Worm (Caenorhabditis elegans): Measurements from ENCODE around the gene F28B12.6.
A peak's percentile ranks its signal among the peaks of the same experiment; 100 is the strongest.

The F28B12.6 gene

DNA sequence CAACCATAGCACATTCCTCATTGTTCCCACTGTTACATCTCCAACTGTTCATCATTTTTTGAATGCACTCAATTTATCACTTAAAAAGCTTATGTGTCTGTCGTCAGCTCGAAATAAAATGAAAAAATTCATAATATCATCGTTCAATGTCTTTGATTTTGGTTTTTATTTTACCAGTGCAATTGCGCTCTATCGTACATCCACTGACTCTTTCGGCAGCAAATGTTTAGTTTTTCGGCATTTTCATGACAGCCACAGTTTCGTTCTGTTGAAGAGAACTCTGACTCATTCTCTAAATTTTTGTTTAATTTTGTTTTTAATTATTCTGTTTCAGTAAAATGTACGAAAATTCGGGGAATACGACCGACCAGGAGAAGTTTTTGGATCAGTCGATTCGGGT lies 33.2 kb upstream of the F28B12.6 start, which contains the start of gene vps-35 (continued):
- no peak for TF ChIP-seq ceh-44 (GFP tag; IDR thresholded peaks at IDR 0.05)
- TF ChIP-seq ctbp-1 (GFP tag; IDR thresholded peaks at IDR 0.05): no peak
- TF ChIP-seq mxl-3 (GFP tag; optimal IDR thresholded peaks at IDR 0.05): no peak
- TF ChIP-seq nhr-102 (tag; optimal IDR thresholded peaks at IDR 0.05): no peak
- no peak for TF ChIP-seq nhr-25 (tag; optimal IDR thresholded peaks at IDR 0.05; ENCODE audit: borderline replicate concordance, insufficient read depth)
- TF ChIP-seq F37D6.2 (tag; optimal IDR thresholded peaks at IDR 0.05): no peak
- no peak for TF ChIP-seq F49E8.2 (tag; optimal IDR thresholded peaks at IDR 0.05; ENCODE audit: borderline replicate concordance)
- TF ChIP-seq F10B5.3 (tag; optimal IDR thresholded peaks at IDR 0.05): no peak
- TF ChIP-seq egl-43 (GFP tag; IDR thresholded peaks at IDR 0.05): no peak
- TF ChIP-seq dmd-9 (GFP tag; IDR thresholded peaks at IDR 0.05): no peak
- TF ChIP-seq dmd-6 (GFP tag; IDR thresholded peaks at IDR 0.05): peak; percentile 13; the same call in 1 of the 2 replicates
- no peak for TF ChIP-seq hif-1 (tag; optimal IDR thresholded peaks at IDR 0.05)
- no peak for TF ChIP-seq nhr-41 (GFP tag; IDR thresholded peaks at IDR 0.05)
- 0 out of 2 replicates have a peak, but pooled peaks have one; percentile 35 for TF ChIP-seq hmg-1.1 (GFP tag; IDR thresholded peaks at IDR 0.05)
- no peak for TF ChIP-seq dmd-8 (GFP tag; IDR thresholded peaks at IDR 0.05)
- TF ChIP-seq zag-1 (tag; optimal IDR thresholded peaks at IDR 0.05): no peak
- TF ChIP-seq daf-12 (tag; optimal IDR thresholded peaks at IDR 0.05): no peak
- TF ChIP-seq nhr-42 (GFP tag; IDR thresholded peaks at IDR 0.05): no peak
- no peak for TF ChIP-seq ceh-62 (tag; optimal IDR thresholded peaks at IDR 0.05)
- TF ChIP-seq nhr-77 (tag; optimal IDR thresholded peaks at IDR 0.05): no peak
- TF ChIP-seq ces-1 (GFP tag; optimal IDR thresholded peaks at IDR 0.05): no peak
- no peak for TF ChIP-seq nhr-10 (tag; optimal IDR thresholded peaks at IDR 0.05)
- TF ChIP-seq F26F4.8 (GFP tag; conservative IDR thresholded peaks at IDR 0.05): no peak
- peak; percentile 58 for TF ChIP-seq pqm-1 (tag; optimal IDR thresholded peaks at IDR 0.05)
- no peak for TF ChIP-seq cey-2 (tag; optimal IDR thresholded peaks at IDR 0.05; ENCODE audit: borderline replicate concordance, insufficient read depth)
- no peak for TF ChIP-seq aly-2 (tag; optimal IDR thresholded peaks at IDR 0.05)

DNA sequence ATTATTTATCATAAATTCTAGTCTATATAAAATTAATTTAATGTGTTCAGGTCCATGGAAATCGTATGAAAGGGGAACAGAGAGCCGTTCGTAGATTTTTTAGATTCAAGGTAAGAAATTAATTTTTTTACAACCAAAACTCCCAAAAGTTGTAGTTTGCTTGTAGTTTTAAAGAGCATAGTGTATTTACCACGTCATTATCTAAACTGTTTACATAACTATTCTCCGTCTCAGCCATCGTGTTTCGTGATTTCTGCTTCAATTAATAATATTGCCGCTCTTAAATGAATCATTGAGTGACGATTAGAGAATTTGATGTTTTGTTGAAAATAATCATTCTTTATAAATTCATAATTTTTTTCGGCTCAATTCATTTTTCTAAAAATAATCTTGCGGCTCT lies 29.4 kb upstream of the F28B12.6 start, which contains the start of gene cgt-3:
cgt-3 (plus strand) TSS at position 51 of the 400 bp plus-strand sequence.
- TF ChIP-seq sdz-12 (GFP tag; optimal IDR thresholded peaks at IDR 0.05): no peak
- TF ChIP-seq daf-16 (GFP tag; optimal IDR thresholded peaks at IDR 0.05): no peak
- TF ChIP-seq daf-16 (tag; optimal IDR thresholded peaks at IDR 0.05): peak; percentile 84
- peak; percentile 30; the same call in 1 of the 2 replicates for TF ChIP-seq lin-38 (GFP tag; IDR thresholded peaks at IDR 0.05)
- TF ChIP-seq nhr-28 (tag; optimal IDR thresholded peaks at IDR 0.05): peak; percentile 80
- no peak for TF ChIP-seq mdl-1 (tag; optimal IDR thresholded peaks at IDR 0.05)
- TF ChIP-seq saeg-2 (GFP tag; IDR thresholded peaks at IDR 0.05): no peak
- peak in 1 of 2 experiments; percentile 12 for TF ChIP-seq lsy-2 (tag; optimal IDR thresholded peaks at IDR 0.05)
- TF ChIP-seq arid-1 (GFP tag; conservative IDR thresholded peaks at IDR 0.05): no peak
- no peak for TF ChIP-seq pha-4 (GFP tag; IDR thresholded peaks at IDR 0.05)
- TF ChIP-seq pha-4 (tag; optimal IDR thresholded peaks at IDR 0.05): peak; percentile 17
- TF ChIP-seq ceh-32 (tag; optimal IDR thresholded peaks at IDR 0.05; ENCODE audit: poor library complexity): no peak

DNA sequence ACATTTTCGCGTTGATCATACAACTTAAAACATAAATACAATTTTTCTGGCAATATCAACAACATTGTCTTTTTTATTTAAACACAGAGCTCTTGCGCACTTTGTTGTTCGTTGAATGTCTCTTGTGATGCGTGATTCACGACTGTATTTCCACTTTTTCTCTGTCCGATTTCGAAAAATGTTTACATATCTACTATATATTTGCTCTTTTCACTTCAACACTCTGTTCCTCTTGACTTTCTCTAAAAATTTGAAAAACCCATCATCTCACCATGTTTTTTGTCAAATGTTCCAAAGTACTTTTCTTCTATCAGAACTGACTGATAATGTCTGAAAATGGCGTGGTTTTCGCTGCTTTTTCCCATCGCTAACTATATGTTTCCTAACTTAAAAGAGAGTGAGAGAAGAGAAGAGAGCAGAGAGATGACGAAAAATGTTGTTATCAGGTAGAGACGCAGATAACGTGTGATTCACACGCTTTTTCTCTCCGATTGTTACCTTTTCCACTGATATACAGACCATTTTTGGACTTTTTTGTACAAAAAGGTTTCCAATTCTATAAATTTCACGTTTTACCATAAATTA lies 28.6 kb upstream of the F28B12.6 start:
- TF ChIP-seq dmd-8 (GFP tag; IDR thresholded peaks at IDR 0.05) (no peak), nhr-102 (tag; optimal IDR thresholded peaks at IDR 0.05) (no peak), ceh-28 (tag; optimal IDR thresholded peaks at IDR 0.05) (no peak), ztf-11 (tag; optimal IDR thresholded peaks at IDR 0.05) (no peak), zfp-3 (GFP tag; conservative IDR thresholded peaks at IDR 0.05) (no peak), aly-2 (tag; optimal IDR thresholded peaks at IDR 0.05) (no peak), mxl-3 (GFP tag; optimal IDR thresholded peaks at IDR 0.05) (peak; percentile 64), zip-2 (tag; optimal IDR thresholded peaks at IDR 0.05) (no peak), ctbp-1 (GFP tag; IDR thresholded peaks at IDR 0.05) (no peak), unc-39 (tag; optimal IDR thresholded peaks at IDR 0.05) (no peak), jun-1 (tag; optimal IDR thresholded peaks at IDR 0.05) (no peak), hlh-11 (tag; optimal IDR thresholded peaks at IDR 0.05) (peak; percentile 85), hif-1 (tag; optimal IDR thresholded peaks at IDR 0.05) (peak in 1 of 2 experiments; percentile 6), lin-1 (GFP tag; IDR thresholded peaks at IDR 0.05) (peak; percentile 34; the same call in 1 of the 2 replicates), nhr-10 (tag; optimal IDR thresholded peaks at IDR 0.05) (no peak), ceh-20 (GFP tag; IDR thresholded peaks at IDR 0.05) (no peak), tra-1 (GFP tag; IDR thresholded peaks at IDR 0.05) (0 out of 2 replicates have a peak, but pooled peaks have one; percentile 55), lir-3 (tag; optimal IDR thresholded peaks at IDR 0.05) (no peak)
